Fruit fly (Drosophila melanogaster) whole organism, embryonic: Measurements from ENCODE around the gene Dap160.

ENCODE experiments used
- Antp ChIP-seq: fragments of 200-800 bp; sonication (Bioruptor generic); optimal IDR thresholded peaks from 3 replicates; lab custom pipeline; 2016; ENCODE audit warnings: missing biosample characterization, missing genetic modification characterization
- B-H1 ChIP-seq: fragments of 200-800 bp; sonication (Bioruptor generic); IDR thresholded peaks from 3 replicates; pipeline ENCODE4 v1.3.6; 2022; ENCODE audit warnings: missing biosample characterization, missing genetic modification characterization
- BEAF-32 ChIP-seq: fragments of 200-800 bp; sonication (Bioruptor generic); optimal IDR thresholded peaks from 3 replicates; lab custom pipeline; 2017; ENCODE audit warnings: missing biosample characterization, missing genetic modification characterization, mild to moderate bottlenecking, moderate library complexity, missing genetic modification reagents
- CG10267 ChIP-seq: fragments of 200-800 bp; sonication (Bioruptor generic); optimal IDR thresholded peaks from 2 replicates; lab custom pipeline; 2018; ENCODE audit warnings: missing biosample characterization, mild to moderate bottlenecking, missing genetic modification characterization, moderate library complexity
- CG11696 ChIP-seq: fragments of 200-800 bp; sonication (Bioruptor generic); IDR thresholded peaks from 2 replicates; pipeline ENCODE4 v1.3.6; 2022; ENCODE audit warnings: missing biosample characterization, missing genetic modification characterization
- CG14710 ChIP-seq: fragments of 200-800 bp; sonication (Bioruptor generic); optimal IDR thresholded peaks from 3 replicates; lab custom pipeline; 2019; ENCODE audit warnings: missing biosample characterization, mild to moderate bottlenecking, missing genetic modification characterization, moderate library complexity
- CG16813 ChIP-seq: fragments of 200-800 bp; sonication (Bioruptor generic); IDR thresholded peaks from 3 replicates; pipeline ENCODE4 v1.3.6; 2022; ENCODE audit warnings: missing biosample characterization, missing genetic modification characterization; ENCODE audit not compliant: partially characterized antibody
- CG17568 ChIP-seq: fragments of 200-800 bp; sonication (Bioruptor generic); optimal IDR thresholded peaks from 2 replicates; lab custom pipeline; 2018; ENCODE audit warnings: missing biosample characterization, mild to moderate bottlenecking, missing genetic modification characterization, moderate library complexity
- CG18599 ChIP-seq: fragments of 200-800 bp; sonication (Bioruptor generic); optimal IDR thresholded peaks from 3 replicates; lab custom pipeline; 2017; ENCODE audit warnings: missing biosample characterization, missing genetic modification characterization, mild to moderate bottlenecking, moderate library complexity, missing genetic modification reagents
- CG2199 ChIP-seq: fragments of 200-800 bp; sonication (Bioruptor generic); IDR thresholded peaks from 3 replicates; pipeline ENCODE4 v1.3.6; 2022; ENCODE audit warnings: missing biosample characterization, missing genetic modification characterization
- CG2712 ChIP-seq: fragments of 200-800 bp; optimal IDR thresholded peaks from 3 replicates; lab custom pipeline; 2019; ENCODE audit warnings: missing biosample characterization, mild to moderate bottlenecking, missing genetic modification characterization, moderate library complexity
- D19A ChIP-seq: fragments of 200-800 bp; optimal IDR thresholded peaks from 3 replicates; lab custom pipeline; 2019; ENCODE audit warnings: missing biosample characterization, mild to moderate bottlenecking, missing genetic modification characterization, moderate library complexity
- Deaf1 ChIP-seq: fragments of 200-800 bp; optimal IDR thresholded peaks from 3 replicates; lab custom pipeline; 2019; ENCODE audit warnings: missing biosample characterization, mild to moderate bottlenecking, missing genetic modification characterization, moderate library complexity
- Doc3 ChIP-seq: fragments of 200-800 bp; sonication (Bioruptor generic); IDR thresholded peaks from 3 replicates; pipeline ENCODE4 v1.3.6; 2022; ENCODE audit warnings: missing biosample characterization, missing genetic modification characterization; ENCODE audit not compliant: partially characterized antibody
- ERR ChIP-seq: fragments of 200-800 bp; sonication (Bioruptor generic); optimal IDR thresholded peaks from 2 replicates; lab custom pipeline; 2016; ENCODE audit warnings: missing biosample characterization, missing genetic modification characterization
- Ets97D ChIP-seq: fragments of 200-800 bp; sonication (Bioruptor generic); optimal IDR thresholded peaks from 3 replicates; lab custom pipeline; 2016; ENCODE audit warnings: missing biosample characterization, missing genetic modification characterization
- HLHmδ ChIP-seq: fragments of 200-800 bp; sonication (Bioruptor generic); optimal IDR thresholded peaks from 2 replicates; lab custom pipeline; 2018; ENCODE audit warnings: missing biosample characterization, mild to moderate bottlenecking, missing genetic modification characterization, moderate library complexity
- Hmr ChIP-seq: fragments of 200-800 bp; sonication (Bioruptor generic); optimal IDR thresholded peaks from 3 replicates; lab custom pipeline; 2017; ENCODE audit warnings: mild to moderate bottlenecking, missing biosample characterization, missing genetic modification reagents, missing genetic modification characterization
- Hr3 ChIP-seq: fragments of 200-800 bp; sonication (Bioruptor generic); optimal IDR thresholded peaks from 3 replicates; lab custom pipeline; 2016; ENCODE audit warnings: missing biosample characterization, missing genetic modification characterization
- Hsf ChIP-seq: fragments of 200-800 bp; sonication (Bioruptor generic); optimal IDR thresholded peaks from 3 replicates; lab custom pipeline; 2016; ENCODE audit warnings: missing biosample characterization, missing genetic modification characterization
- Lhr ChIP-seq: fragments of 200-800 bp; sonication (Bioruptor generic); optimal IDR thresholded peaks from 3 replicates; lab custom pipeline; 2017; ENCODE audit warnings: mild to moderate bottlenecking, missing biosample characterization, missing genetic modification reagents, missing genetic modification characterization
- Med ChIP-seq: fragments of 200-800 bp; sonication (Bioruptor generic); peaks from one replicate; lab custom pipeline; 2016; ENCODE audit warnings: missing biosample characterization, missing genetic modification characterization, mild to moderate bottlenecking, inconsistent platforms, moderate library complexity
- Meics ChIP-seq: fragments of 200-800 bp; sonication (Bioruptor generic); optimal IDR thresholded peaks from 2 replicates; lab custom pipeline; 2017; ENCODE audit warnings: missing biosample characterization, mild to moderate bottlenecking, missing genetic modification characterization
- NFAT ChIP-seq: fragments of 200-800 bp; sonication (Bioruptor generic); IDR thresholded peaks from 2 replicates; pipeline ENCODE4 v1.3.6; 2022; ENCODE audit warnings: missing biosample characterization, missing genetic modification characterization
- Scr ChIP-seq: fragments of 200-800 bp; sonication (Bioruptor generic); IDR thresholded peaks from 2 replicates; pipeline ENCODE4 v1.3.6; 2022; ENCODE audit warnings: missing biosample characterization, missing genetic modification characterization; ENCODE audit not compliant: partially characterized antibody
- Sox102F ChIP-seq: fragments of 200-800 bp; sonication (Bioruptor generic); optimal IDR thresholded peaks from 2 replicates; lab custom pipeline; 2018; ENCODE audit warnings: missing biosample characterization, mild to moderate bottlenecking, missing genetic modification characterization, moderate library complexity
- Sry-δ ChIP-seq: fragments of 200-800 bp; sonication (Bioruptor generic); optimal IDR thresholded peaks from 2 replicates; lab custom pipeline; 2016; ENCODE audit warnings: missing biosample characterization, missing genetic modification characterization
- Stat92E ChIP-seq, 3 experiments: fragments of >200 bp in 2 of 3; fragments of 200-800 bp in 1 of 3; sonication (Bioruptor generic) in 1 of 3; optimal IDR thresholded peaks; 2 replicates each; lab custom pipeline; 2017 to 2019; ENCODE audit warnings: missing biosample characterization in 3 of 3, missing genetic modification characterization in 3 of 3, mild to moderate bottlenecking in 1 of 3, moderate library complexity in 1 of 3
- Xrp1 ChIP-seq: fragments of 200-800 bp; sonication (Bioruptor generic); IDR thresholded peaks from 2 replicates; pipeline ENCODE4 v1.3.6; 2022; ENCODE audit warnings: missing biosample characterization, missing genetic modification characterization
- aop ChIP-seq: fragments of 200-800 bp; sonication (Bioruptor generic); IDR thresholded peaks from 2 replicates; pipeline ENCODE4 v1.3.6; 2022; ENCODE audit warnings: missing biosample characterization, missing genetic modification characterization
- bsh ChIP-seq, 2 experiments: fragments of 200-800 bp; sonication (Bioruptor generic); optimal IDR thresholded peaks; 2 replicates each; lab custom pipeline; 2017 to 2018; ENCODE audit warnings: mild to moderate bottlenecking in 2 of 2, missing biosample characterization in 2 of 2, missing genetic modification characterization in 2 of 2, moderate library complexity in 1 of 2
- ems ChIP-seq: fragments of 200-800 bp; sonication (Bioruptor generic); optimal IDR thresholded peaks from 3 replicates; lab custom pipeline; 2016; ENCODE audit warnings: missing biosample characterization, missing genetic modification characterization
- gfzf ChIP-seq: fragments of 200-800 bp; sonication (Bioruptor generic); optimal IDR thresholded peaks from 2 replicates; lab custom pipeline; 2016; ENCODE audit warnings: missing biosample characterization, mild to moderate bottlenecking, missing genetic modification characterization, moderate library complexity
- hth ChIP-seq: fragments of >200 bp; optimal IDR thresholded peaks from 2 replicates; lab custom pipeline; 2017; ENCODE audit warnings: inconsistent platforms
- inv ChIP-seq: fragments of 200-800 bp; sonication (Bioruptor generic); IDR thresholded peaks from 2 replicates; pipeline ENCODE4 v1.3.6; 2022; ENCODE audit warnings: missing biosample characterization, missing genetic modification characterization; ENCODE audit not compliant: partially characterized antibody
- jigr1 ChIP-seq: fragments of 200-800 bp; sonication (Bioruptor generic); IDR thresholded peaks from 3 replicates; pipeline ENCODE4 v1.3.6; 2022; ENCODE audit warnings: missing biosample characterization, missing genetic modification characterization
- kni ChIP-seq: fragments of 200-800 bp; sonication (Bioruptor generic); optimal IDR thresholded peaks from 3 replicates; lab custom pipeline; 2017; ENCODE audit warnings: mild to moderate bottlenecking, missing biosample characterization, missing genetic modification reagents, missing genetic modification characterization
- nerfin-2 ChIP-seq: fragments of 200-800 bp; sonication (Bioruptor generic); IDR thresholded peaks from 2 replicates; pipeline ENCODE4 v1.3.6; 2022; ENCODE audit warnings: missing biosample characterization, missing genetic modification characterization; ENCODE audit not compliant: partially characterized antibody
- oc ChIP-seq: fragments of 200-800 bp; sonication (Bioruptor generic); optimal IDR thresholded peaks from 2 replicates; lab custom pipeline; 2018; ENCODE audit warnings: missing biosample characterization, mild to moderate bottlenecking, missing genetic modification characterization, moderate library complexity
- onecut ChIP-seq: fragments of 200-800 bp; sonication (Bioruptor generic); IDR thresholded peaks from 2 replicates; pipeline ENCODE4 v1.3.6; 2022; ENCODE audit warnings: missing biosample characterization, missing genetic modification characterization
- pan ChIP-seq, 4 experiments: fragments of >200 bp in 3 of 4; fragments of 200-800 bp in 1 of 4; sonication (Bioruptor generic) in 1 of 4; optimal IDR thresholded peaks in 3 of 4; IDR thresholded peaks in 1 of 4; 2 replicates each; pipeline versions ENCODE4 v1.3.6 to Lab custom; 2017 to 2022; ENCODE audit warnings: missing biosample characterization in 2 of 4, missing genetic modification characterization in 2 of 4, mixed read lengths in 1 of 4
- pfk ChIP-seq: fragments of 200-800 bp; sonication (Bioruptor generic); optimal IDR thresholded peaks from 2 replicates; lab custom pipeline; 2018; ENCODE audit warnings: missing biosample characterization, mild to moderate bottlenecking, missing genetic modification characterization, moderate library complexity
- pho ChIP-seq: fragments of 200-800 bp; sonication (Bioruptor generic); optimal IDR thresholded peaks from 2 replicates; lab custom pipeline; 2016; ENCODE audit warnings: missing biosample characterization, missing genetic modification characterization
- row ChIP-seq: fragments of 200-800 bp; sonication (Bioruptor generic); IDR thresholded peaks from 3 replicates; pipeline ENCODE4 v1.3.6; 2022; ENCODE audit warnings: missing biosample characterization, missing genetic modification characterization
- sens ChIP-seq: fragments of 200-800 bp; sonication (Bioruptor generic); peaks from one replicate; lab custom pipeline; 2016; ENCODE audit warnings: missing biosample characterization, missing genetic modification characterization
- slou ChIP-seq: fragments of 200-800 bp; sonication (Bioruptor generic); optimal IDR thresholded peaks from 3 replicates; lab custom pipeline; 2016; ENCODE audit warnings: missing biosample characterization, missing genetic modification characterization
- so ChIP-seq: fragments of 200-800 bp; sonication (Bioruptor generic); IDR thresholded peaks from 3 replicates; pipeline ENCODE4 v1.3.6; 2022; ENCODE audit warnings: missing biosample characterization, missing genetic modification characterization
- tna ChIP-seq: fragments of 200-800 bp; sonication (Bioruptor generic); IDR thresholded peaks from 2 replicates; pipeline ENCODE4 v1.3.6; 2022; ENCODE audit warnings: missing biosample characterization, missing genetic modification characterization; ENCODE audit not compliant: partially characterized antibody
- zen2 ChIP-seq: fragments of 200-800 bp; sonication (Bioruptor generic); IDR thresholded peaks from 3 replicates; pipeline ENCODE4 v1.3.6; 2022; ENCODE audit warnings: missing biosample characterization, missing genetic modification characterization; ENCODE audit not compliant: partially characterized antibody

Dap160 gene

DNA sequence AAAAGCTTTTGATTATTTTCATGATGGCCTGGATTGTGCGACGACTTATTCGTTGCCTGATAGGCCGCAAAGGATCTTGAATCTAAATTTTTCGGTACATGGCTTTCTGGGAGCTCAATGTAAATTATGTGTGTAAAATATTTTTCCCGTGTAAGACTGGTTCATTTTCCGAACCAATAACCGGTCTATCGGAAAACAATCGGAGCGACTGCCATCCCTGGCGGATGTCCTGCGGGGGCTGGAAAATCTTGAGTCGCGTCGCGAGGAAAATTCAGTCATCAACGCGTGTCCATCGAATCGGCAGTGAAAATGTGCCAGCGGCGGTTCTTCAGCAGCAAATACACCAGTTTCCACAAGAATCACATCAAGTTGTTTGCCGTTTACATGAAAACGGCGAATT lies 37.8 kb downstream of the Dap160 start, which contains the start of the genes CG46307 and Nhe2 (continued):
- TF ChIP-seq hth (no peak), Scr (GFP tag; lab: Robert Waterston, UW) (peak; percentile 25; the same call in 1 of the 2 replicates), CG18599 (GFP tag; lab: Kevin White, UChicago) (no peak), CG2199 (GFP tag; lab: Robert Waterston, UW) (peak; percentile 68), inv (GFP tag; lab: Robert Waterston, UW) (no peak), Doc3 (GFP tag; lab: Robert Waterston, UW) (no peak), BEAF-32 (peak; percentile 21), Deaf1 (tag; lab: Kevin White, UChicago) (peak; percentile 17), CG11696 (no peak), so (GFP tag; lab: Robert Waterston, UW) (no peak), aop (GFP tag; lab: Robert Waterston, UW) (no peak), CG16813 (GFP tag; lab: Robert Waterston, UW) (peak; percentile 47; the same call in 2 of the 3 replicates), CG17568 (no peak), tna (GFP tag; lab: Robert Waterston, UW) (0 out of 2 replicates have a peak, but pooled peaks have one; percentile 21), Hmr (GFP tag; lab: Kevin White, UChicago) (peak; percentile 25), Hr3 (no peak), CG10267 (peak; percentile 30), Sry-δ (GFP tag; lab: Kevin White, UChicago) (peak; percentile 38), Meics (peak; percentile 1), Xrp1 (GFP tag; lab: Robert Waterston, UW) (no peak; the same call in 1 of the 2 replicates), NFAT (GFP tag; lab: Robert Waterston, UW) (no peak), ERR (GFP tag; lab: Kevin White, UChicago) (no peak), kni (no peak), Ets97D (GFP tag; lab: Kevin White, UChicago) (peak; percentile 58), Sox102F (GFP tag; lab: Kevin White, UChicago) (no peak), Stat92E (GFP tag; optimal IDR thresholded peaks at IDR 0.05; lab: Kevin White, UChicago) (peak in 1 of 3 experiments; percentile 22), row (GFP tag; lab: Robert Waterston, UW) (peak; percentile 55), pfk (GFP tag; lab: Kevin White, UChicago) (no peak), oc (tag; lab: Kevin White, UChicago) (no peak), Lhr (peak; percentile 57), sens (GFP tag; lab: Kevin White, UChicago) (peak; percentile 78), CG2712 (tag; lab: Kevin White, UChicago) (peak; percentile 15), slou (no peak), jigr1 (GFP tag; lab: Robert Waterston, UW) (no peak), D19A (no peak), B-H1 (0 out of 3 replicates have a peak, but pooled peaks have one; percentile 16), pho (GFP tag; lab: Kevin White, UChicago) (no peak), HLHmδ (peak; percentile 45), ems (GFP tag; lab: Kevin White, UChicago) (no peak), pan (optimal IDR thresholded peaks at IDR 0.05; lab: Kevin White, UChicago) (no peak), pan (GFP tag; optimal IDR thresholded peaks at IDR 0.05 in 1 of 2, IDR thresholded peaks at IDR 0.05 in 1 of 2) (peak in 1 of 2 experiments; percentile 15), Antp (peak; percentile 11), nerfin-2 (GFP tag; lab: Robert Waterston, UW) (no peak), onecut (GFP tag; lab: Robert Waterston, UW) (peak; percentile 28; the same call in 1 of the 2 replicates), zen2 (no peak), bsh (GFP tag; optimal IDR thresholded peaks at IDR 0.05; lab: Kevin White, UChicago) (peak in 1 of 2 experiments; percentile 16), Hsf (no peak), Med (GFP tag; lab: Kevin White, UChicago) (peak; percentile 76), CG14710 (tag; lab: Kevin White, UChicago) (peak; percentile 35), gfzf (GFP tag; lab: Kevin White, UChicago) (peak; percentile 36)
